Worm (Caenorhabditis elegans): ENCODE results near the gene C52E2.3.

The C52E2.3 gene

ce11 chrII:1889071-1889470, 38.0 kb downstream of the C52E2.3 start, which contains the start of gene math-8:
Gene math-8, minus strand, starts transcription at chrII:1889171.
- TF ChIP-seq ref-1 (GFP tag; conservative IDR thresholded peaks at IDR 0.05) (no peak), tab-1 (GFP tag; IDR thresholded peaks at IDR 0.05) (no peak), klf-2 (GFP tag; conservative IDR thresholded peaks at IDR 0.05) (no peak)

ce11 chrII:1890682-1891081, 39.6 kb downstream of the C52E2.3 start, which contains the start of gene math-9:
Gene math-9, minus strand, starts transcription at chrII:1890782.
- TF ChIP-seq cog-1 (tag; optimal IDR thresholded peaks at IDR 0.05): no peak
- no peak for TF ChIP-seq ref-1 (GFP tag; conservative IDR thresholded peaks at IDR 0.05)
- no peak for TF ChIP-seq flt-1 (GFP tag; IDR thresholded peaks at IDR 0.05)
- no peak for TF ChIP-seq tab-1 (GFP tag; IDR thresholded peaks at IDR 0.05)
- no peak for TF ChIP-seq med-1 (GFP tag; optimal IDR thresholded peaks at IDR 0.05; ENCODE audit: insufficient read depth)
- no peak for TF ChIP-seq klf-2 (GFP tag; conservative IDR thresholded peaks at IDR 0.05)
- TF ChIP-seq ztf-29 (GFP tag; IDR thresholded peaks at IDR 0.05): no peak
- TF ChIP-seq ztf-23 (GFP tag; IDR thresholded peaks at IDR 0.05): no peak
- no peak for TF ChIP-seq T22C8.4 (GFP tag; IDR thresholded peaks at IDR 0.05)

DNA sequence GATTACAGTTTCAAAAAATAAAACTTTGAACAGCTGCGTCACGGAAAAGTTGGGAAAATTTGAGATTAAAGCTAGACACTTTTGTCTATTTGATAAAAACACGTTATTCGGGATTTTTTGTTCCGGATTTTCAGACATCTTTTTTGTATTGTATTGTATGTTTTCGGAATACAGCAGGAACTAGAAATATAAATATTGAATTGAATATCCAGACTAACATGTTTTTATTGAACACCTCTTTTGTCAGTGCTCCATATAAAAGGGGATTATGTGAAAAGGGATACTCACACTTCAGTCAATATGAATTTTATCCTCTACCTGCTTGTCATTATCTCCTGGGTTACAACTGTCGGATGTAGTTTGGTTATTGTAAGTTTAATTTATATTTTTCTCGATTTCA, 42.9 kb downstream of the C52E2.3 start, which contains the start of gene C16C4.1:
Gene C16C4.1 (plus strand): TSS at position 301 of the 400 bp plus-strand sequence.
- TF ChIP-seq ztf-23 (GFP tag; IDR thresholded peaks at IDR 0.05): no peak
- TF ChIP-seq flt-1 (GFP tag; IDR thresholded peaks at IDR 0.05): no peak
- TF ChIP-seq cog-1 (tag; optimal IDR thresholded peaks at IDR 0.05): no peak
- no peak for TF ChIP-seq med-1 (GFP tag; optimal IDR thresholded peaks at IDR 0.05; ENCODE audit: insufficient read depth)
- TF ChIP-seq tab-1 (GFP tag; IDR thresholded peaks at IDR 0.05): no peak
- no peak for TF ChIP-seq T22C8.4 (GFP tag; IDR thresholded peaks at IDR 0.05)
- TF ChIP-seq ztf-29 (GFP tag; IDR thresholded peaks at IDR 0.05): no peak
- TF ChIP-seq klf-2 (GFP tag; conservative IDR thresholded peaks at IDR 0.05): no peak
- TF ChIP-seq ref-1 (GFP tag; conservative IDR thresholded peaks at IDR 0.05): no peak

DNA sequence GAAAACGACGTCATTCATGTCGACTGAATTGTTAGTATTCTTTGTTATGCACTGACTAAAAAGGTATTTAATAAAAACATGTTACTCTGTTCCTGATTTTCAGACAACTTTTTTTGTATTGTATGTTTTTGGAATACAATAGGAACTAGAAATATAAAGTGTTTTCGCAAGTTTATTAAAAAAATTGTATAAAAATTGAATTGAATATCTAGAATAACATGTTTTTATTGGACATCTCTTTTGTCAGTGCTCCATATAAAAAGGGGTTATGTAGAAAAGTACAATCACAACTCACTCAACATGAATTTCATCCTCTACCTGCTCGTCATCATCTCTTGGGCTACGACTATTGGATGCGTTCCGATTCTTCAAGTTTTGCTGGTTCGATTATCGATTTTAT, 44.2 kb downstream of the C52E2.3 start, which contains the start of gene C46F9.5:
Gene C46F9.5 (plus strand): TSS at position 301 of the 400 bp plus-strand sequence.
- TF ChIP-seq flt-1 (GFP tag; IDR thresholded peaks at IDR 0.05): no peak
- TF ChIP-seq ref-1 (GFP tag; conservative IDR thresholded peaks at IDR 0.05): no peak
- TF ChIP-seq T22C8.4 (GFP tag; IDR thresholded peaks at IDR 0.05): no peak
- TF ChIP-seq tab-1 (GFP tag; IDR thresholded peaks at IDR 0.05): no peak
- TF ChIP-seq med-1 (GFP tag; optimal IDR thresholded peaks at IDR 0.05; ENCODE audit: insufficient read depth): no peak
- TF ChIP-seq ztf-23 (GFP tag; IDR thresholded peaks at IDR 0.05): no peak
- TF ChIP-seq cog-1 (tag; optimal IDR thresholded peaks at IDR 0.05): no peak
- no peak for TF ChIP-seq ztf-29 (GFP tag; IDR thresholded peaks at IDR 0.05)
- TF ChIP-seq klf-2 (GFP tag; conservative IDR thresholded peaks at IDR 0.05): no peak

DNA sequence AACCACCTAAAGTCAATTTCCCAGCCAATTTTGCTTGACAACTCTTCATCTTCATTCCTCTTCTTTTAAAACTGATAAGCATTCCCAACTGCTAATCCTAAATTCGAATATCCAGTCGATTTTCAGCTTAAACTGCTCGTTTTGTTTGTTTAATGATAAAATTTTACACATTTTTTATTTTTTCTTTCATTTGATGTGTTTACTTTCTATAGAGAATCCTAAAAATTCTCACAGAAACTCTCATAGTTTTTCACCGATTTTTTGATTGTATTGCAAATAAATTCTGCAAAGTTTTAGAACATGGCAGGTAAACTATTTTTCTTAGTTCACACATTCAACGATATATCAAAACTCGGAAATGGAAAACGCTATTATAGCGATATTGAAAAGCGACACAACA, 44.7 kb downstream of the C52E2.3 start, which contains the start of gene math-25:
Gene math-25 (plus strand): TSS at position 301 of the 400 bp plus-strand sequence.
- TF ChIP-seq tab-1 (GFP tag; IDR thresholded peaks at IDR 0.05) (no peak), med-1 (GFP tag; optimal IDR thresholded peaks at IDR 0.05; ENCODE audit: insufficient read depth) (no peak), T22C8.4 (GFP tag; IDR thresholded peaks at IDR 0.05) (no peak), klf-2 (GFP tag; conservative IDR thresholded peaks at IDR 0.05) (no peak)

ce11 chrII:1897936-1898335, 46.9 kb downstream of the C52E2.3 start, which contains the start of gene C46F9.6:
Gene C46F9.6, plus strand, starts transcription at chrII:1898236.
- TF ChIP-seq ztf-29 (GFP tag; IDR thresholded peaks at IDR 0.05): no peak
- no peak for TF ChIP-seq med-1 (GFP tag; optimal IDR thresholded peaks at IDR 0.05; ENCODE audit: insufficient read depth)
- no peak for TF ChIP-seq ref-1 (GFP tag; conservative IDR thresholded peaks at IDR 0.05)
- TF ChIP-seq tab-1 (GFP tag; IDR thresholded peaks at IDR 0.05): no peak
- no peak for TF ChIP-seq flt-1 (GFP tag; IDR thresholded peaks at IDR 0.05)
- TF ChIP-seq cog-1 (tag; optimal IDR thresholded peaks at IDR 0.05): no peak
- no peak for TF ChIP-seq T22C8.4 (GFP tag; IDR thresholded peaks at IDR 0.05)
- no peak for TF ChIP-seq ztf-23 (GFP tag; IDR thresholded peaks at IDR 0.05)
- no peak for TF ChIP-seq klf-2 (GFP tag; conservative IDR thresholded peaks at IDR 0.05)

DNA sequence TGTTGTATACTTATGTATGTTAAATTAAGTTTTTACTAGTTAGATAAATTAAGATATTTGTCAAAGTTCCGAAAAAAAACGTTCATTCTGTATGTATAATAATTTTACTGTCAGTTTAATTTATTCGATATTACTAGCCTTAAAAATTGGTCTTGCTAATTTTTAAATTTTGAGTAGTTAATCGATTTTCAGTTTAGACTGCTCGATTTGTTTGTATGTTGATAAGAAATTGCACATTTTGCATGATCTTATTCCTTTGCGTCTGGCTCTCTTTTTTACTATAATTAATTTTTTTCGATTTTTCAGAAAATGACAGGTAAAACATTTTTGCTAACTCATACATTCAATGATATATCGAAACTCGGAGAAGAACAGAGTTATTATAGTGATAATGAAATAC, 48.9 kb downstream of the C52E2.3 start, which contains the start of gene math-24:
Gene math-24 (plus strand): TSS at position 301 of the 400 bp plus-strand sequence.
- TF ChIP-seq tab-1 (GFP tag; IDR thresholded peaks at IDR 0.05) (no peak), klf-2 (GFP tag; conservative IDR thresholded peaks at IDR 0.05) (no peak), ztf-29 (GFP tag; IDR thresholded peaks at IDR 0.05) (no peak), T22C8.4 (GFP tag; IDR thresholded peaks at IDR 0.05) (no peak), cog-1 (tag; optimal IDR thresholded peaks at IDR 0.05) (no peak), ztf-23 (GFP tag; IDR thresholded peaks at IDR 0.05) (no peak), ref-1 (GFP tag; conservative IDR thresholded peaks at IDR 0.05) (no peak), flt-1 (GFP tag; IDR thresholded peaks at IDR 0.05) (no peak), med-1 (GFP tag; optimal IDR thresholded peaks at IDR 0.05; ENCODE audit: insufficient read depth) (no peak)

- no peak for TF ChIP-seq T22C8.4 (GFP tag; IDR thresholded peaks at IDR 0.05)
- TF ChIP-seq klf-2 (GFP tag; conservative IDR thresholded peaks at IDR 0.05): no peak
- no peak for TF ChIP-seq ref-1 (GFP tag; conservative IDR thresholded peaks at IDR 0.05)
- no peak for TF ChIP-seq med-1 (GFP tag; optimal IDR thresholded peaks at IDR 0.05; ENCODE audit: insufficient read depth)
Measured at ce11 chrII:1901981-1902380, 50.9 kb downstream of the C52E2.3 start, which contains the start of gene math-23. Gene math-23, plus strand, starts transcription at chrII:1902281.

All from whole organism, midembryonic.